In the genomic region with DNA sequence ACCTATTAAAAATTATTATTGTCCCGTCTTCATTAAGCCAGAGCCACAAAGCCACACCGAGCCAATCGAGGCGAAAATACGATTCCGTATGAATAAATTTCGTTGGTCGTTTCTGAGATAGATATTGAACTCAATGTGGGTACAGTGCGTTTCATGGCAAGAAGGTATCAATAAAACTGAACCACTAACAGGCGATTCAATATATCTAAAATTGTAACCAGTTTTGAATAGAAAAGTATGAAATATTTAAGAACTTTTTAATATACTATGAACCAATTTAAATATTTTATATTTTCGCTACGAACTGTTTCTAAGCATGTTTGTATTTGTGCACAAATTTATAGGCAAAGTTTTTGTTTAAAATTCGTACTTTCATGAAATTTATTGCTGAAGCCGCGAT, we compare ENCODE assay signal across 1 fruit fly cellular context.
A peak's percentile ranks its signal among the peaks of the same experiment; 100 is the strongest.
TF ChIP-seq lines count a peak whose summit lies in the region.

No protein-coding gene starts in this region.

TF ChIP-seq in whole organism, embryonic, 481 proteins besides CTCF, POLR2A, EP300 and RAD21 (continued from another document and continues in another):
- TF ChIP-seq CG4328 (GFP tag; optimal IDR thresholded peaks at IDR 0.05; lab: Kevin White, UChicago) = no peak
- no peak for TF ChIP-seq CG2202 (tag; optimal IDR thresholded peaks at IDR 0.05; lab: Kevin White, UChicago)
- no peak for TF ChIP-seq tll (GFP tag; optimal IDR thresholded peaks at IDR 0.05; lab: Kevin White, UChicago)
- no peak for TF ChIP-seq CG8388 (GFP tag; optimal IDR thresholded peaks at IDR 0.05; lab: Kevin White, UChicago)
- TF ChIP-seq CG1602 (GFP tag; optimal IDR thresholded peaks at IDR 0.05; lab: Kevin White, UChicago) = peak; percentile 20
- no peak for TF ChIP-seq CG2712 (tag; optimal IDR thresholded peaks at IDR 0.05; lab: Kevin White, UChicago)
- TF ChIP-seq CG10147 (GFP tag; optimal IDR thresholded peaks at IDR 0.05; lab: Kevin White, UChicago) = peak; percentile 42
- TF ChIP-seq Mrtf (GFP tag; IDR thresholded peaks at IDR 0.05; lab: Robert Waterston, UW) = no peak
- no peak for TF ChIP-seq Dip2 (GFP tag; IDR thresholded peaks at IDR 0.05; lab: Robert Waterston, UW)
- TF ChIP-seq CG17385 (GFP tag; optimal IDR thresholded peaks at IDR 0.05; lab: Kevin White, UChicago) = peak; percentile 54
- no peak for TF ChIP-seq Sry-β (GFP tag; optimal IDR thresholded peaks at IDR 0.05; lab: Kevin White, UChicago)
- no peak for TF ChIP-seq CG1832 (GFP tag; optimal IDR thresholded peaks at IDR 0.05; lab: Kevin White, UChicago)
- no peak for TF ChIP-seq Scr (GFP tag; IDR thresholded peaks at IDR 0.05; lab: Robert Waterston, UW; ENCODE audit: partially characterized antibody)
- TF ChIP-seq seq (GFP tag; IDR thresholded peaks at IDR 0.05; lab: Robert Waterston, UW) = peak; percentile 52; the same call in 1 of the 2 replicates
- no peak for TF ChIP-seq slou (GFP tag; optimal IDR thresholded peaks at IDR 0.05; lab: Kevin White, UChicago)
- no peak for TF ChIP-seq jigr1 (GFP tag; IDR thresholded peaks at IDR 0.05; lab: Robert Waterston, UW)
- TF ChIP-seq her (GFP tag; optimal IDR thresholded peaks at IDR 0.05; lab: Kevin White, UChicago) = no peak
- TF ChIP-seq Hr3 (GFP tag; optimal IDR thresholded peaks at IDR 0.05; lab: Kevin White, UChicago) = peak; percentile 8
- no peak for TF ChIP-seq Six4 (GFP tag; optimal IDR thresholded peaks at IDR 0.05; lab: Kevin White, UChicago)
- TF ChIP-seq H2.0 (GFP tag; IDR thresholded peaks at IDR 0.05; lab: Robert Waterston, UW) = no peak
- TF ChIP-seq cad (GFP tag; optimal IDR thresholded peaks at IDR 0.05; lab: Kevin White, UChicago) = no peak
- no peak for TF ChIP-seq eve (GFP tag; optimal IDR thresholded peaks at IDR 0.05; lab: Kevin White, UChicago)
- no peak for TF ChIP-seq nau (GFP tag; optimal IDR thresholded peaks at IDR 0.05; lab: Kevin White, UChicago)
- no peak for TF ChIP-seq CG6791 (GFP tag; IDR thresholded peaks at IDR 0.05; lab: Robert Waterston, UW; ENCODE audit: partially characterized antibody)
- peak; percentile 10 for TF ChIP-seq nmo (GFP tag; optimal IDR thresholded peaks at IDR 0.05; lab: Kevin White, UChicago)
- no peak for TF ChIP-seq Mes4 (GFP tag; optimal IDR thresholded peaks at IDR 0.05; lab: Kevin White, UChicago)
- peak; percentile 46 for TF ChIP-seq Xbp1 (GFP tag; optimal IDR thresholded peaks at IDR 0.05; lab: Kevin White, UChicago)
- TF ChIP-seq Chrac-16 (GFP tag; optimal IDR thresholded peaks at IDR 0.05; lab: Kevin White, UChicago) = peak; percentile 46
- 0 out of 3 replicates have a peak, but pooled peaks have one; percentile 7 for TF ChIP-seq CG34422 (GFP tag; IDR thresholded peaks at IDR 0.05; lab: Robert Waterston, UW)
- TF ChIP-seq lab (GFP tag; optimal IDR thresholded peaks at IDR 0.05; lab: Kevin White, UChicago) = peak; percentile 51
- TF ChIP-seq ac (GFP tag; optimal IDR thresholded peaks at IDR 0.05; lab: Kevin White, UChicago) = no peak
- TF ChIP-seq CG4360 (GFP tag; IDR thresholded peaks at IDR 0.05; lab: Robert Waterston, UW) = no peak
- peak; percentile 78 for TF ChIP-seq unpg (GFP tag; optimal IDR thresholded peaks at IDR 0.05; lab: Kevin White, UChicago)
- TF ChIP-seq CG2116 (GFP tag; optimal IDR thresholded peaks at IDR 0.05; lab: Kevin White, UChicago) = no peak
- TF ChIP-seq chm (GFP tag; IDR thresholded peaks at IDR 0.05; lab: Robert Waterston, UW) = no peak; the same call in 1 of the 2 replicates
- no peak for TF ChIP-seq Gug (GFP tag; IDR thresholded peaks at IDR 0.05; lab: Robert Waterston, UW)
- no peak for TF ChIP-seq CG1024 (GFP tag; IDR thresholded peaks at IDR 0.05; lab: Robert Waterston, UW)
- peak; percentile 29 for TF ChIP-seq CG9727 (GFP tag; optimal IDR thresholded peaks at IDR 0.05; lab: Kevin White, UChicago)
- TF ChIP-seq otp (GFP tag; IDR thresholded peaks at IDR 0.05; lab: Robert Waterston, UW) = no peak
- peak; percentile 82 for TF ChIP-seq gem (tag; optimal IDR thresholded peaks at IDR 0.05; lab: Kevin White, UChicago)
- TF ChIP-seq tx (GFP tag; optimal IDR thresholded peaks at IDR 0.05; lab: Kevin White, UChicago) = peak; percentile 13
- no peak for TF ChIP-seq cato (GFP tag; optimal IDR thresholded peaks at IDR 0.05; lab: Kevin White, UChicago; ENCODE audit: borderline replicate concordance)
- no peak for TF ChIP-seq vnd (GFP tag; IDR thresholded peaks at IDR 0.05; lab: Robert Waterston, UW; ENCODE audit: partially characterized antibody)
- no peak for TF ChIP-seq onecut (GFP tag; IDR thresholded peaks at IDR 0.05; lab: Robert Waterston, UW)
- peak; percentile 29 for TF ChIP-seq cwo (GFP tag; optimal IDR thresholded peaks at IDR 0.05; lab: Kevin White, UChicago)
- peak; percentile 21 for TF ChIP-seq pho (GFP tag; optimal IDR thresholded peaks at IDR 0.05; lab: Kevin White, UChicago)
- TF ChIP-seq Stat92E (GFP tag; optimal IDR thresholded peaks at IDR 0.05; lab: Kevin White, UChicago) = no peak
- 0 out of 2 replicates have a peak, but pooled peaks have one; percentile 22 for TF ChIP-seq CG17612 (GFP tag; IDR thresholded peaks at IDR 0.05; lab: Robert Waterston, UW)
- TF ChIP-seq emc (GFP tag; optimal IDR thresholded peaks at IDR 0.05; lab: Kevin White, UChicago) = no peak
- no peak for TF ChIP-seq mld (GFP tag; IDR thresholded peaks at IDR 0.05; lab: Robert Waterston, UW; ENCODE audit: partially characterized antibody)
- peak; percentile 2 for TF ChIP-seq CG7928 (GFP tag; optimal IDR thresholded peaks at IDR 0.05; lab: Kevin White, UChicago)
- TF ChIP-seq CG12659 (GFP tag; optimal IDR thresholded peaks at IDR 0.05; lab: Kevin White, UChicago) = peak; percentile 66
- TF ChIP-seq CG14050 (GFP tag; IDR thresholded peaks at IDR 0.05; lab: Robert Waterston, UW) = no peak
- TF ChIP-seq CG15011 (GFP tag; optimal IDR thresholded peaks at IDR 0.05; lab: Kevin White, UChicago) = no peak
- no peak for TF ChIP-seq kay (GFP tag; optimal IDR thresholded peaks at IDR 0.05; lab: Kevin White, UChicago)
- TF ChIP-seq ro (GFP tag; IDR thresholded peaks at IDR 0.05; lab: Robert Waterston, UW) = no peak
- no peak for TF ChIP-seq ken (GFP tag; IDR thresholded peaks at IDR 0.05; lab: Robert Waterston, UW)
- TF ChIP-seq Asciz (GFP tag; optimal IDR thresholded peaks at IDR 0.05; lab: Kevin White, UChicago) = no peak
- TF ChIP-seq NK7.1 (GFP tag; optimal IDR thresholded peaks at IDR 0.05; lab: Kevin White, UChicago) = no peak
- no peak for TF ChIP-seq CG6254 (GFP tag; optimal IDR thresholded peaks at IDR 0.05; lab: Kevin White, UChicago)
- no peak for TF ChIP-seq CG16863 (GFP tag; optimal IDR thresholded peaks at IDR 0.05; lab: Kevin White, UChicago)
- peak; percentile 57 for TF ChIP-seq CG7839 (tag; optimal IDR thresholded peaks at IDR 0.05; lab: Kevin White, UChicago)
- TF ChIP-seq esg (GFP tag; conservative IDR thresholded peaks at IDR 0.05; lab: Robert Waterston, UW) = 0 out of 2 replicates have a peak, but pooled peaks have one; percentile 19
- TF ChIP-seq cas (GFP tag; IDR thresholded peaks at IDR 0.05; lab: Robert Waterston, UW) = no peak
- peak; percentile 46 for TF ChIP-seq org-1 (GFP tag; optimal IDR thresholded peaks at IDR 0.05; lab: Kevin White, UChicago)
- peak; percentile 38; the same call in 1 of the 2 replicates for TF ChIP-seq Oaz (GFP tag; IDR thresholded peaks at IDR 0.05; lab: Robert Waterston, UW)
- no peak for TF ChIP-seq CG4282 (GFP tag; optimal IDR thresholded peaks at IDR 0.05; lab: Kevin White, UChicago)
- TF ChIP-seq CG3281 (GFP tag; optimal IDR thresholded peaks at IDR 0.05; lab: Kevin White, UChicago) = peak; percentile 65
- peak; percentile 62; the same call in 2 of the 3 replicates for TF ChIP-seq row (GFP tag; IDR thresholded peaks at IDR 0.05; lab: Robert Waterston, UW)
- TF ChIP-seq CG12219 (GFP tag; optimal IDR thresholded peaks at IDR 0.05; lab: Kevin White, UChicago) = no peak
- peak; percentile 71 for TF ChIP-seq Atf6 (GFP tag; IDR thresholded peaks at IDR 0.05; lab: Robert Waterston, UW)
- no peak for TF ChIP-seq Rx (GFP tag; IDR thresholded peaks at IDR 0.05; lab: Robert Waterston, UW)
- TF ChIP-seq Bgb (GFP tag; IDR thresholded peaks at IDR 0.05; lab: Robert Waterston, UW; ENCODE audit: partially characterized antibody) = no peak
- no peak for TF ChIP-seq Dp (GFP tag; optimal IDR thresholded peaks at IDR 0.05; lab: Kevin White, UChicago)
- TF ChIP-seq dm (GFP tag; optimal IDR thresholded peaks at IDR 0.05; lab: Kevin White, UChicago) = no peak
- TF ChIP-seq CG11247 (GFP tag; IDR thresholded peaks at IDR 0.05; lab: Robert Waterston, UW) = peak; percentile 37; the same call in 1 of the 2 replicates
- no peak for TF ChIP-seq CG11398 (GFP tag; optimal IDR thresholded peaks at IDR 0.05; lab: Kevin White, UChicago)
- peak; percentile 12 for TF ChIP-seq gcm2 (GFP tag; optimal IDR thresholded peaks at IDR 0.05; lab: Kevin White, UChicago)
- peak; percentile 75 for TF ChIP-seq CG12769 (tag; optimal IDR thresholded peaks at IDR 0.05; lab: Kevin White, UChicago)
- peak; percentile 30 for TF ChIP-seq Oli (tag; optimal IDR thresholded peaks at IDR 0.05; lab: Kevin White, UChicago)
- no peak for TF ChIP-seq CG3407 (GFP tag; optimal IDR thresholded peaks at IDR 0.05; lab: Kevin White, UChicago)
- TF ChIP-seq sens (GFP tag; lab: Kevin White, UChicago) = no peak
- TF ChIP-seq CG11723 (GFP tag; optimal IDR thresholded peaks at IDR 0.05; lab: Kevin White, UChicago) = no peak
- TF ChIP-seq dpn (GFP tag; optimal IDR thresholded peaks at IDR 0.05; lab: Kevin White, UChicago) = peak in 1 of 2 experiments; percentile 57
- TF ChIP-seq Lhr (GFP tag; optimal IDR thresholded peaks at IDR 0.05; lab: Kevin White, UChicago) = no peak
- TF ChIP-seq bsh (GFP tag; optimal IDR thresholded peaks at IDR 0.05; lab: Kevin White, UChicago) = no peak
- no peak for TF ChIP-seq ttk (GFP tag; IDR thresholded peaks at IDR 0.05; lab: Robert Waterston, UW)
- no peak for TF ChIP-seq CkIIα-i1 (GFP tag; IDR thresholded peaks at IDR 0.05; lab: Robert Waterston, UW)
- TF ChIP-seq chn (GFP tag; optimal IDR thresholded peaks at IDR 0.05; lab: Kevin White, UChicago) = peak; percentile 9
- no peak for TF ChIP-seq klu (GFP tag; IDR thresholded peaks at IDR 0.05; lab: Robert Waterston, UW)
- TF ChIP-seq CG10321 (GFP tag; IDR thresholded peaks at IDR 0.05; lab: Robert Waterston, UW) = no peak
- no peak for TF ChIP-seq fd96Cb (tag; optimal IDR thresholded peaks at IDR 0.05; lab: Kevin White, UChicago)
- peak; percentile 14 for TF ChIP-seq CG4854 (GFP tag; optimal IDR thresholded peaks at IDR 0.05; lab: Kevin White, UChicago)
- no peak for TF ChIP-seq MESR4 (GFP tag; optimal IDR thresholded peaks at IDR 0.05; lab: Kevin White, UChicago)
- no peak for TF ChIP-seq CG8944 (GFP tag; optimal IDR thresholded peaks at IDR 0.05; lab: Kevin White, UChicago)
- TF ChIP-seq caup (GFP tag; optimal IDR thresholded peaks at IDR 0.05; lab: Kevin White, UChicago; ENCODE audit: severe bottlenecking) = peak; percentile 2
- TF ChIP-seq ash1 (GFP tag; optimal IDR thresholded peaks at IDR 0.05; lab: Kevin White, UChicago) = no peak
- TF ChIP-seq Dll (GFP tag; IDR thresholded peaks at IDR 0.05; lab: Robert Waterston, UW; ENCODE audit: partially characterized antibody) = no peak
- no peak for TF ChIP-seq CG11093 (GFP tag; IDR thresholded peaks at IDR 0.05; lab: Robert Waterston, UW)
- no peak for TF ChIP-seq Lim3 (GFP tag; IDR thresholded peaks at IDR 0.05; lab: Robert Waterston, UW)
- no peak for TF ChIP-seq CG7745 (tag; optimal IDR thresholded peaks at IDR 0.05; lab: Kevin White, UChicago)
- no peak for TF ChIP-seq GATAe (GFP tag; conservative IDR thresholded peaks at IDR 0.05; lab: Robert Waterston, UW)
- TF ChIP-seq Spps (tag; optimal IDR thresholded peaks at IDR 0.05; lab: Kevin White, UChicago) = no peak
- TF ChIP-seq bowl (GFP tag; IDR thresholded peaks at IDR 0.05; lab: Robert Waterston, UW) = no peak
- no peak for TF ChIP-seq stwl (tag; optimal IDR thresholded peaks at IDR 0.05; lab: Kevin White, UChicago)
- peak; percentile 76 for TF ChIP-seq sob (GFP tag; IDR thresholded peaks at IDR 0.05; lab: Robert Waterston, UW)
- TF ChIP-seq CG33557 (GFP tag; optimal IDR thresholded peaks at IDR 0.05; lab: Kevin White, UChicago) = no peak
- TF ChIP-seq pros (GFP tag; optimal IDR thresholded peaks at IDR 0.05; lab: Kevin White, UChicago) = no peak
- peak; percentile 54 for TF ChIP-seq Adf1 (GFP tag; IDR thresholded peaks at IDR 0.05; lab: Robert Waterston, UW)
- TF ChIP-seq inv (GFP tag; IDR thresholded peaks at IDR 0.05; lab: Robert Waterston, UW; ENCODE audit: partially characterized antibody) = no peak
- no peak for TF ChIP-seq trh (GFP tag; optimal IDR thresholded peaks at IDR 0.05; lab: Kevin White, UChicago)
- no peak for TF ChIP-seq CG15696 (tag; optimal IDR thresholded peaks at IDR 0.05; lab: Kevin White, UChicago)
- TF ChIP-seq br (optimal IDR thresholded peaks at IDR 0.05; lab: Kevin White, UChicago) = no peak
- TF ChIP-seq zf30C (GFP tag; optimal IDR thresholded peaks at IDR 0.05; lab: Kevin White, UChicago) = no peak
- TF ChIP-seq Myb (GFP tag; optimal IDR thresholded peaks at IDR 0.05; lab: Kevin White, UChicago) = peak; percentile 10
- TF ChIP-seq CG1603 (tag; optimal IDR thresholded peaks at IDR 0.05; lab: Kevin White, UChicago) = peak; percentile 21
- TF ChIP-seq CG9817 (tag; optimal IDR thresholded peaks at IDR 0.05; lab: Kevin White, UChicago) = peak; percentile 53
- TF ChIP-seq ci (GFP tag; IDR thresholded peaks at IDR 0.05; lab: Robert Waterston, UW) = no peak
- TF ChIP-seq CG16779 (GFP tag; IDR thresholded peaks at IDR 0.05; lab: Robert Waterston, UW) = no peak
- TF ChIP-seq CG9609 (GFP tag; optimal IDR thresholded peaks at IDR 0.05; lab: Kevin White, UChicago) = no peak
- TF ChIP-seq sc (optimal IDR thresholded peaks at IDR 0.05; lab: Kevin White, UChicago) = no peak
- no peak for TF ChIP-seq sc (GFP tag; optimal IDR thresholded peaks at IDR 0.05; lab: Kevin White, UChicago)
- TF ChIP-seq CHES-1-like (GFP tag; optimal IDR thresholded peaks at IDR 0.05; lab: Kevin White, UChicago) = no peak
- TF ChIP-seq CG6813 (GFP tag; optimal IDR thresholded peaks at IDR 0.05; lab: Kevin White, UChicago) = no peak
- no peak for TF ChIP-seq tap (tag; optimal IDR thresholded peaks at IDR 0.05; lab: Kevin White, UChicago)
- TF ChIP-seq exex (tag; optimal IDR thresholded peaks at IDR 0.05; lab: Kevin White, UChicago) = no peak
- no peak for TF ChIP-seq so (GFP tag; IDR thresholded peaks at IDR 0.05; lab: Robert Waterston, UW)
- no peak for TF ChIP-seq CG10565 (GFP tag; optimal IDR thresholded peaks at IDR 0.05; lab: Kevin White, UChicago)
- no peak for TF ChIP-seq usp (GFP tag; optimal IDR thresholded peaks at IDR 0.05; lab: Kevin White, UChicago)
- 0 out of 2 replicates have a peak, but pooled peaks have one; percentile 22 for TF ChIP-seq CG31441 (GFP tag; IDR thresholded peaks at IDR 0.05; lab: Robert Waterston, UW)
- TF ChIP-seq phol (tag; optimal IDR thresholded peaks at IDR 0.05; lab: Kevin White, UChicago) = no peak
